Fruit fly (Drosophila melanogaster) whole organism, embryonic: Measurements from ENCODE around the gene RpL23A.
A peak's percentile ranks its signal among the peaks of the same experiment; 100 is the strongest.

Experiments
- Atf6 ChIP-seq: fragments of 200-800 bp; sonication (Bioruptor generic); IDR thresholded peaks from 2 replicates; pipeline ENCODE4 v1.3.6; 2022; ENCODE audit warnings: missing biosample characterization, missing genetic modification characterization
- Bdp1 ChIP-seq: fragments of 200-800 bp; sonication (Bioruptor generic); optimal IDR thresholded peaks from 3 replicates; lab custom pipeline; 2016; ENCODE audit warnings: missing biosample characterization, missing genetic modification characterization
- CG10959 ChIP-seq: fragments of 200-800 bp; sonication (Bioruptor generic); IDR thresholded peaks from 2 replicates; pipeline ENCODE4 v1.3.6; 2022; ENCODE audit warnings: missing biosample characterization, missing genetic modification characterization
- CG4617 ChIP-seq: fragments of 200-800 bp; sonication (Bioruptor generic); optimal IDR thresholded peaks from 3 replicates; lab custom pipeline; 2016; ENCODE audit warnings: missing biosample characterization, missing genetic modification characterization, borderline replicate concordance
- CG8478 ChIP-seq: fragments of >200 bp; optimal IDR thresholded peaks from 2 replicates; lab custom pipeline; 2018
- HLH54F ChIP-seq: fragments of 200-800 bp; sonication (Bioruptor generic); optimal IDR thresholded peaks from 3 replicates; lab custom pipeline; 2016; ENCODE audit warnings: missing biosample characterization, missing genetic modification characterization
- NFAT ChIP-seq: fragments of 200-800 bp; sonication (Bioruptor generic); IDR thresholded peaks from 2 replicates; pipeline ENCODE4 v1.3.6; 2022; ENCODE audit warnings: missing biosample characterization, missing genetic modification characterization
- br ChIP-seq: fragments of >200 bp; optimal IDR thresholded peaks from 2 replicates; lab custom pipeline; 2017
- croc ChIP-seq: fragments of 200-800 bp; sonication (Bioruptor generic); conservative IDR thresholded peaks from 3 replicates; pipeline ENCODE4 v1.3.6; 2022; ENCODE audit warnings: missing biosample characterization, missing genetic modification characterization
- grau ChIP-seq: fragments of 200-800 bp; optimal IDR thresholded peaks from 3 replicates; lab custom pipeline; 2019; ENCODE audit warnings: missing biosample characterization, mild to moderate bottlenecking, missing genetic modification characterization, moderate library complexity
- pfk ChIP-seq: fragments of 200-800 bp; sonication (Bioruptor generic); optimal IDR thresholded peaks from 2 replicates; lab custom pipeline; 2018; ENCODE audit warnings: missing biosample characterization, mild to moderate bottlenecking, missing genetic modification characterization, moderate library complexity

- TF ChIP-seq grau (tag; lab: Kevin White, UChicago) = peak; percentile 37
- TF ChIP-seq br (lab: Kevin White, UChicago) = no peak
- peak; percentile 71 for TF ChIP-seq CG4617 (GFP tag; lab: Kevin White, UChicago)
- no peak for TF ChIP-seq Atf6
- TF ChIP-seq CG8478 = no peak
- TF ChIP-seq HLH54F (GFP tag; lab: Kevin White, UChicago) = peak; percentile 21
- no peak for TF ChIP-seq NFAT
- TF ChIP-seq croc = no peak
- TF ChIP-seq pfk (GFP tag; lab: Kevin White, UChicago) = no peak
- TF ChIP-seq CG10959 (GFP tag; lab: Robert Waterston, UW) = no peak
- peak; percentile 13 for TF ChIP-seq Bdp1 (GFP tag; lab: Kevin White, UChicago)
These were observed 50.2 kb downstream of the RpL23A start, which contains the start of the genes CG13926, ABCB7 and CG33230 for dm6 chr3L:1618116-1618727.
